Worm (Caenorhabditis elegans): ENCODE measurements around the gene E02H9.3.

E02H9.3 gene

ce11 chrIII:2438543-2438942, 20.3 kb upstream of the E02H9.3 start, which contains the start of gene E02H9.13:
TSS of gene E02H9.13 (minus strand) at chrIII:2438741.
- TF ChIP-seq ceh-2 (tag; optimal IDR thresholded peaks at IDR 0.05) (no peak), unc-86 (tag; optimal IDR thresholded peaks at IDR 0.05) (no peak), ceh-48 (tag; optimal IDR thresholded peaks at IDR 0.05) (peak; percentile 89), ceh-22 (tag; optimal IDR thresholded peaks at IDR 0.05) (no peak)

DNA sequence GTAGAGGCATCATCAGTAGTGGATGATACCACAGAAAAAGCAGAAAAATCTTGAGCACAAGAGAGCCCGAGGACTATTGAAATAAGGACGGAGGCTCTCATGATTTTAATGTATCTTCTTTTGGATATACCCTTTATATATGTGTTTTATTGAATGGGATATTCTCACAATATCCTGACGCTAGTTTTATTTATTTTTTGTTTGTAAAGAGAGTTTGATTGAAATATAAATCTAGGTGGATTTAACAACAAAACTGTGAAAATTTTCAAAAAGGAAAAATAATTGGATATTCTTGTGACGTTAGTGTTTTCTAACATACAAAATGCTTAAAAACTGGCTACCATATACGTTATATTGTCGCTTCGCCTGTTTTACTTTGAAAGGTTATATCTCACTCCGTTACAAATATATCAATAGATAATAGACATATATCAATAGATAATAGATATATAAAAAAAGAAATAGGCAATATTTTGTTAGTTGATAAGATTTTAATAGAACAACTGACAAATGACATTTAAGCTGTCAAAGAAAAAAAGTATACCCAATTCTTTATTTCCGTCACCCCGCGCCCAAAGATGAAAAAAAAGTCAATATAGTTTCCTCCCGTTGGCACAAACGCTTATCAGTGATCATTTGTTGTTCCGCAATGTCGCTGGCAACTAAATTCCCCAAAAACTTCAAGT, 13.1 kb upstream of the E02H9.3 start, which contains the start of the genes E02H9.7 and klo-2:
E02H9.7 (minus strand) TSS at position 101 of the 686 bp plus-strand sequence.
klo-2 (plus strand) TSS at position 636 of the 686 bp plus-strand sequence.
- TF ChIP-seq unc-55 (GFP tag; optimal IDR thresholded peaks at IDR 0.05) (no peak), C08G9.2 (tag; optimal IDR thresholded peaks at IDR 0.05) (no peak), ceh-30 (tag; optimal IDR thresholded peaks at IDR 0.05) (no peak), fax-1 (tag; optimal IDR thresholded peaks at IDR 0.05) (no peak), lin-11 (tag; optimal IDR thresholded peaks at IDR 0.05) (no peak), K02D7.2 (tag; optimal IDR thresholded peaks at IDR 0.05) (no peak), rnt-1 (tag; optimal IDR thresholded peaks at IDR 0.05) (no peak), ceh-9 (tag; optimal IDR thresholded peaks at IDR 0.05) (no peak), ref-2 (tag; optimal IDR thresholded peaks at IDR 0.05) (no peak), pag-3 (tag; optimal IDR thresholded peaks at IDR 0.05; ENCODE audit: borderline replicate concordance) (no peak), odd-2 (tag; optimal IDR thresholded peaks at IDR 0.05) (no peak), ceh-22 (tag; optimal IDR thresholded peaks at IDR 0.05) (no peak)

ce11 chrIII:2454757-2455306, 4.0 kb upstream of the E02H9.3 start, which contains the start of gene nhr-121:
TSS of gene nhr-121 (minus strand) at chrIII:2454807.
- TF ChIP-seq elt-2 (tag; optimal IDR thresholded peaks at IDR 0.05) (no peak), hlh-6 (tag; optimal IDR thresholded peaks at IDR 0.05) (no peak), tbx-2 (tag; optimal IDR thresholded peaks at IDR 0.05) (no peak), sox-2 (GFP tag; IDR thresholded peaks at IDR 0.05) (no peak), ceh-30 (tag; optimal IDR thresholded peaks at IDR 0.05) (no peak), nhr-232 (tag; optimal IDR thresholded peaks at IDR 0.05) (no peak), pha-2 (tag; optimal IDR thresholded peaks at IDR 0.05) (no peak), pat-9 (tag; optimal IDR thresholded peaks at IDR 0.05) (no peak), ceh-19 (GFP tag; optimal IDR thresholded peaks at IDR 0.05) (no peak), C08G9.2 (tag; optimal IDR thresholded peaks at IDR 0.05) (no peak), sox-4 (tag; optimal IDR thresholded peaks at IDR 0.05) (no peak), madf-2 (tag; optimal IDR thresholded peaks at IDR 0.05) (no peak), lin-11 (tag; optimal IDR thresholded peaks at IDR 0.05) (no peak), eyg-1 (tag; optimal IDR thresholded peaks at IDR 0.05) (no peak), ama-1 (optimal IDR thresholded peaks at IDR 0.05) (no peak)

DNA sequence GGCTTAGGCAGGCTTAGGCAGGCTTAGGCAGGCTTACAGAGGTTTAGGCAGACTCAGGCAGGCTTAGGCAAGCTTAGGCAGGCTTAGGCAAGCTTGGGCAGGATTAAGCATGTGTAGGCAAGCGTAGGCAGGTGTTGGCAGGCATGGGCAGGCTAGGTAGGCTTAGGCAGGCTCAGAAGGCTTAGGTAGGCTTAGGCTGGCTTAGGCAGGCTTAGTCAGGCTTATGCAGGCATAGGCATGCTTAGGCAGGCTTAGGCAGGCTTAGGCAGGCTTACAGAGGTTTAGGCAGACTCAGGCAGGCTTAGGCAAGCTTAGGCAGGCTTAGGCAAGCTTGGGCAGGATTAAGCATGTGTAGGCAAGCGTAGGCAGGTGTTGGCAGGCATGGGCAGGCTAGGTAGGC, 3.4 kb upstream of the E02H9.3 start:
- peak; percentile 26 for TF ChIP-seq dve-1 (tag; optimal IDR thresholded peaks at IDR 0.05)
- peak; percentile 16 for TF ChIP-seq syd-9 (tag; optimal IDR thresholded peaks at IDR 0.05)
- peak; percentile 30 for TF ChIP-seq sdc-2 (tag; optimal IDR thresholded peaks at IDR 0.05)
- peak; percentile 15 for TF ChIP-seq hlh-6 (tag; optimal IDR thresholded peaks at IDR 0.05)

ce11 chrIII:2468202-2468601, 9.4 kb downstream of the E02H9.3 start, which contains the start of the genes E02H9.9 and E02H9.1:
TSS of gene E02H9.9 (minus strand) at chrIII:2468302.
TSS of gene E02H9.1 (plus strand) at chrIII:2468486.
- TF ChIP-seq dve-1 (tag; optimal IDR thresholded peaks at IDR 0.05) (no peak), pros-1 (tag; optimal IDR thresholded peaks at IDR 0.05) (no peak), che-1 (tag; optimal IDR thresholded peaks at IDR 0.05) (no peak), madf-2 (tag; optimal IDR thresholded peaks at IDR 0.05) (no peak), syd-9 (tag; optimal IDR thresholded peaks at IDR 0.05) (no peak), C08G9.2 (tag; optimal IDR thresholded peaks at IDR 0.05) (no peak), ets-4 (tag; optimal IDR thresholded peaks at IDR 0.05) (no peak), ceh-2 (tag; optimal IDR thresholded peaks at IDR 0.05) (no peak), hlh-13 (GFP tag; optimal IDR thresholded peaks at IDR 0.05) (no peak), sox-4 (tag; optimal IDR thresholded peaks at IDR 0.05) (no peak)

All from whole organism, late embryonic.